In genomic region chr3L:8065575-8066410, dm6 we compare ENCODE assay signal across 5 fruit fly cellular contexts.
TF ChIP-seq lines count a peak whose summit lies in the region.

No protein-coding gene starts in this region.

- TF ChIP-seq CTCF in whole organism, embryonic (GFP tag; optimal IDR thresholded peaks at IDR 0.05; lab: Kevin White, UChicago) = peak; percentile 9

TF ChIP-seq in whole organism, adult, 20 proteins besides CTCF, POLR2A, EP300 and RAD21 (continues in another document):
- peak; percentile 40 for TF ChIP-seq kay (GFP tag; lab: Kevin White, UChicago; ENCODE audit: borderline replicate concordance)
- no peak for TF ChIP-seq Hr96 (GFP tag; optimal IDR thresholded peaks at IDR 0.05; lab: Kevin White, UChicago)
- no peak for TF ChIP-seq ovo (GFP tag; optimal IDR thresholded peaks at IDR 0.05; lab: Kevin White, UChicago)
- TF ChIP-seq bab1 (GFP tag; optimal IDR thresholded peaks at IDR 0.05; lab: Kevin White, UChicago) = peak; percentile 16
- no peak for TF ChIP-seq CG11617 (GFP tag; optimal IDR thresholded peaks at IDR 0.05; lab: Kevin White, UChicago)
- no peak for TF ChIP-seq cnc (optimal IDR thresholded peaks at IDR 0.05; lab: Kevin White, UChicago)
- TF ChIP-seq CG33017 (tag; optimal IDR thresholded peaks at IDR 0.05; lab: Kevin White, UChicago) = no peak
- no peak for TF ChIP-seq Clk (GFP tag; optimal IDR thresholded peaks at IDR 0.05; lab: Kevin White, UChicago)
- no peak for TF ChIP-seq CG14711 (tag; optimal IDR thresholded peaks at IDR 0.05; lab: Kevin White, UChicago)
- no peak for TF ChIP-seq CG7101 (tag; optimal IDR thresholded peaks at IDR 0.05; lab: Kevin White, UChicago)
- no peak for TF ChIP-seq Mnt (GFP tag; optimal IDR thresholded peaks at IDR 0.05; lab: Kevin White, UChicago)
- no peak for TF ChIP-seq CG1620 (GFP tag; optimal IDR thresholded peaks at IDR 0.05; lab: Kevin White, UChicago)
- peak; percentile 81 for TF ChIP-seq tj (GFP tag; optimal IDR thresholded peaks at IDR 0.05; lab: Kevin White, UChicago)
- peak; percentile 48 for TF ChIP-seq cic (GFP tag; optimal IDR thresholded peaks at IDR 0.05; lab: Kevin White, UChicago)
- peak; percentile 19 for TF ChIP-seq CG12768 (GFP tag; optimal IDR thresholded peaks at IDR 0.05; lab: Kevin White, UChicago)
- TF ChIP-seq CG7045 (GFP tag; optimal IDR thresholded peaks at IDR 0.05; lab: Kevin White, UChicago) = no peak
- TF ChIP-seq pad (GFP tag; optimal IDR thresholded peaks at IDR 0.05; lab: Kevin White, UChicago) = no peak
- no peak for TF ChIP-seq Crg-1 (GFP tag; optimal IDR thresholded peaks at IDR 0.05; lab: Kevin White, UChicago)
- no peak for TF ChIP-seq CG5204 (GFP tag; optimal IDR thresholded peaks at IDR 0.05; lab: Kevin White, UChicago)

TF ChIP-seq in whole organism, embryonic, 481 proteins besides CTCF, POLR2A, EP300 and RAD21 (continues in another document):
- TF ChIP-seq CG13287 (GFP tag; IDR thresholded peaks at IDR 0.05; lab: Robert Waterston, UW; ENCODE audit: partially characterized antibody) (peak; percentile 22; the same call in 1 of the 2 replicates), CG13424 (tag; optimal IDR thresholded peaks at IDR 0.05; lab: Kevin White, UChicago) (peak; percentile 4), croc (GFP tag; conservative IDR thresholded peaks at IDR 0.05; lab: Robert Waterston, UW) (no peak), CG11456 (GFP tag; IDR thresholded peaks at IDR 0.05; lab: Robert Waterston, UW) (no peak), zen2 (GFP tag; IDR thresholded peaks at IDR 0.05; lab: Robert Waterston, UW; ENCODE audit: partially characterized antibody) (peak; percentile 69; the same call in 1 of the 3 replicates), CG4707 (GFP tag; optimal IDR thresholded peaks at IDR 0.05; lab: Kevin White, UChicago) (peak; percentile 44), CG6254 (GFP tag; optimal IDR thresholded peaks at IDR 0.05; lab: Kevin White, UChicago) (peak; percentile 51), ranshi (GFP tag; IDR thresholded peaks at IDR 0.05; lab: Robert Waterston, UW) (no peak), hb (GFP tag; IDR thresholded peaks at IDR 0.05; lab: Robert Waterston, UW; ENCODE audit: partially characterized antibody) (peak; percentile 75), Hey (tag; optimal IDR thresholded peaks at IDR 0.05; lab: Kevin White, UChicago) (no peak), CG12155 (GFP tag; optimal IDR thresholded peaks at IDR 0.05; lab: Kevin White, UChicago) (peak; percentile 91), CG17829 (tag; optimal IDR thresholded peaks at IDR 0.05; lab: Kevin White, UChicago) (peak; percentile 3), CG2712 (tag; optimal IDR thresholded peaks at IDR 0.05; lab: Kevin White, UChicago) (peak; percentile 50), eve (GFP tag; optimal IDR thresholded peaks at IDR 0.05; lab: Kevin White, UChicago) (peak in 1 of 2 experiments; percentile 77), amos (GFP tag; IDR thresholded peaks at IDR 0.05; lab: Robert Waterston, UW; ENCODE audit: partially characterized antibody) (peak; percentile 89), chinmo (GFP tag; IDR thresholded peaks at IDR 0.05; lab: Robert Waterston, UW; ENCODE audit: partially characterized antibody) (peak; percentile 73; the same call in 2 of the 4 replicates)

TF ChIP-seq in whole organism, prepupa, 60 proteins besides CTCF, POLR2A, EP300 and RAD21 (continues in another document):
- TF ChIP-seq dsx (GFP tag; optimal IDR thresholded peaks at IDR 0.05; lab: Kevin White, UChicago; ENCODE audit: poor library complexity, severe bottlenecking) (peak; percentile 26), CG8319 (GFP tag; optimal IDR thresholded peaks at IDR 0.05; lab: Kevin White, UChicago) (no peak), CG11762 (GFP tag; optimal IDR thresholded peaks at IDR 0.05; lab: Kevin White, UChicago; ENCODE audit: insufficient read depth) (no peak), CG34406 (GFP tag; optimal IDR thresholded peaks at IDR 0.05; lab: Kevin White, UChicago) (no peak), CG16779 (tag; optimal IDR thresholded peaks at IDR 0.05; lab: Kevin White, UChicago) (no peak), Lpt (GFP tag; optimal IDR thresholded peaks at IDR 0.05; lab: Kevin White, UChicago) (no peak), svp (GFP tag; lab: Kevin White, UChicago) (no peak), cyc (GFP tag; optimal IDR thresholded peaks at IDR 0.05; lab: Kevin White, UChicago) (no peak), CG4318 (GFP tag; optimal IDR thresholded peaks at IDR 0.05; lab: Kevin White, UChicago) (no peak), CG6854 (GFP tag; optimal IDR thresholded peaks at IDR 0.05; lab: Kevin White, UChicago) (peak; percentile 12), CG3919 (GFP tag; optimal IDR thresholded peaks at IDR 0.05; lab: Kevin White, UChicago) (no peak), topi (GFP tag; optimal IDR thresholded peaks at IDR 0.05; lab: Kevin White, UChicago) (no peak), CG6792 (GFP tag; optimal IDR thresholded peaks at IDR 0.05; lab: Kevin White, UChicago) (no peak), CG6276 (GFP tag; optimal IDR thresholded peaks at IDR 0.05; lab: Kevin White, UChicago) (peak; percentile 27), Hr39 (GFP tag; optimal IDR thresholded peaks at IDR 0.05; lab: Kevin White, UChicago) (no peak), Ets96B (tag; optimal IDR thresholded peaks at IDR 0.05; lab: Kevin White, UChicago) (peak; percentile 0), net (GFP tag; optimal IDR thresholded peaks at IDR 0.05; lab: Kevin White, UChicago) (peak; percentile 7), fd59A (GFP tag; optimal IDR thresholded peaks at IDR 0.05; lab: Kevin White, UChicago) (no peak), Hr4 (GFP tag; optimal IDR thresholded peaks at IDR 0.05; lab: Kevin White, UChicago) (no peak), CG11902 (GFP tag; optimal IDR thresholded peaks at IDR 0.05; lab: Kevin White, UChicago) (no peak)

TF ChIP-seq in whole organism, pupa, 21 proteins besides CTCF, POLR2A, EP300 and RAD21:
- TF ChIP-seq CG4496 (GFP tag; IDR thresholded peaks at IDR 0.05; lab: Robert Waterston, UW) (no peak), D1 (tag; optimal IDR thresholded peaks at IDR 0.05; lab: Kevin White, UChicago) (peak; percentile 45), CG8301 (tag; optimal IDR thresholded peaks at IDR 0.05; lab: Kevin White, UChicago) (peak; percentile 1), gl (tag; optimal IDR thresholded peaks at IDR 0.05; lab: Kevin White, UChicago) (peak; percentile 24), CG14655 (GFP tag; optimal IDR thresholded peaks at IDR 0.05; lab: Kevin White, UChicago) (no peak), CG12605 (GFP tag; IDR thresholded peaks at IDR 0.05; lab: Robert Waterston, UW) (peak; percentile 65; the same call in 1 of the 2 replicates)

TF ChIP-seq in whole organism, wandering third instar larva, 38 proteins besides CTCF, POLR2A, EP300 and RAD21:
- TF ChIP-seq Dif (GFP tag; optimal IDR thresholded peaks at IDR 0.05; lab: Kevin White, UChicago; ENCODE audit: partially characterized antibody) = peak; percentile 2
- TF ChIP-seq Myc (optimal IDR thresholded peaks at IDR 0.05; lab: Kevin White, UChicago) = peak; percentile 12
- TF ChIP-seq Vsx2 (GFP tag; optimal IDR thresholded peaks at IDR 0.05; lab: Kevin White, UChicago; ENCODE audit: partially characterized antibody) = peak; percentile 7
- no peak for TF ChIP-seq HLH106 (tag; optimal IDR thresholded peaks at IDR 0.05; lab: Kevin White, UChicago)
